Fruit fly (Drosophila melanogaster) whole organism, embryonic: ENCODE measurements around the gene Src64B.

Source experiments
- CG10654 ChIP-seq: fragments of 200-800 bp; sonication (Bioruptor generic); optimal IDR thresholded peaks from 2 replicates; lab custom pipeline; 2016; ENCODE audit warnings: missing biosample characterization, missing genetic modification characterization
- CG11560 ChIP-seq: fragments of 200-800 bp; sonication (Bioruptor generic); IDR thresholded peaks from 3 replicates; pipeline ENCODE4 v1.3.6; 2022; ENCODE audit warnings: missing biosample characterization, missing genetic modification characterization
- Eip74EF ChIP-seq, 2 experiments: fragments of 200-800 bp in 1 of 2; fragments of >200 bp in 1 of 2; sonication (Bioruptor generic) in 1 of 2; optimal IDR thresholded peaks; 2 replicates each; lab custom pipeline; 2017 to 2019; ENCODE audit warnings: missing biosample characterization in 2 of 2, missing genetic modification characterization in 2 of 2, mild to moderate bottlenecking in 1 of 2, moderate library complexity in 1 of 2
- ato ChIP-seq: fragments of 200-800 bp; sonication (Bioruptor generic); IDR thresholded peaks from 2 replicates; pipeline ENCODE4 v1.3.6; 2022; ENCODE audit warnings: missing biosample characterization, missing genetic modification characterization; ENCODE audit not compliant: partially characterized antibody
- dan ChIP-seq: fragments of 200-800 bp; sonication (Bioruptor generic); IDR thresholded peaks from 2 replicates; pipeline ENCODE4 v1.3.6; 2022; ENCODE audit warnings: missing biosample characterization, missing genetic modification characterization
- disco-r ChIP-seq: fragments of 200-800 bp; sonication (Bioruptor generic); optimal IDR thresholded peaks from 2 replicates; lab custom pipeline; 2016; ENCODE audit warnings: missing biosample characterization, missing genetic modification characterization
- hb ChIP-seq: fragments of 200-800 bp; sonication (Bioruptor generic); IDR thresholded peaks from 3 replicates; pipeline ENCODE4 v1.3.6; 2022; ENCODE audit warnings: missing biosample characterization, missing genetic modification characterization; ENCODE audit not compliant: partially characterized antibody
- maf-S ChIP-seq: fragments of 200-800 bp; sonication (Bioruptor generic); optimal IDR thresholded peaks from 2 replicates; lab custom pipeline; 2016; ENCODE audit warnings: missing biosample characterization, missing genetic modification characterization

- TF ChIP-seq hb (GFP tag; lab: Robert Waterston, UW) (no peak), CG11560 (tag; lab: Robert Waterston, UW) (no peak), Eip74EF (GFP tag; optimal IDR thresholded peaks at IDR 0.05; lab: Kevin White, UChicago) (no peak), CG10654 (GFP tag; lab: Kevin White, UChicago) (no peak), maf-S (GFP tag; lab: Kevin White, UChicago) (no peak), dan (GFP tag; lab: Robert Waterston, UW) (no peak), disco-r (GFP tag; lab: Kevin White, UChicago) (no peak), ato (GFP tag; lab: Robert Waterston, UW) (no peak)
Measured at dm6 chr3L:4590051-4590450, 35.9 kb downstream of the Src64B start.
